Worm (Caenorhabditis elegans) whole organism, L4/young adult: ENCODE results near the gene fars-3.

Source experiments
- W03F9.2 ChIP-seq: fragments of 150-350 bp; optimal IDR thresholded peaks from 2 replicates; lab custom pipeline; 2014; ENCODE audit warnings: missing biosample characterization, missing genetic modification characterization
- him-1 ChIP-seq: sonication (generic microtip); optimal IDR thresholded peaks from 2 replicates; lab custom pipeline; 2016; ENCODE audit warnings: missing genotype, missing genetic modification reagents, missing genetic modification characterization, missing compliant biosample characterization

DNA sequence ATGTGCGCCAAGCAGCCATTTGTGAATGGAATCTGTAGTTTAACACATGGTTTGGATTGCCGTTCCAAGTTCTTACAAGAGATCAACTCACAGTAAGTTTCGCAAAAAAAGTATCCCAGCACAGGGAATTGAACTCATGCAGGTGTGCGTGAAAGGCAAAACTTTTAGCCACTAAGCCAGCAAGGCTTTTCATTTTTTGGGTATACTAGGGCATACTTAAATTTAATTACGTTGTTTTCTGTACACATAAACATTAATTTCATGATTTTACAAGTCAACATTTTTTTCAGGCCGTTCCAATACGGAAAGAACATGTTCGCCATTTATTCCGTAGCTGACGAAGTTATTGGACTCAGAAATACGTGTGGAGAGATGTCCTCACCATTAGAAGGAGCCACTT is 23.1 kb upstream of the fars-3 start:
- TF ChIP-seq him-1 (tag; lab: Kevin White, UChicago) (no peak), W03F9.2 (tag; lab: Kevin White, UChicago) (no peak)
